Worm (Caenorhabditis elegans): Measurements from ENCODE around the gene zig-6.

The zig-6 gene

DNA sequence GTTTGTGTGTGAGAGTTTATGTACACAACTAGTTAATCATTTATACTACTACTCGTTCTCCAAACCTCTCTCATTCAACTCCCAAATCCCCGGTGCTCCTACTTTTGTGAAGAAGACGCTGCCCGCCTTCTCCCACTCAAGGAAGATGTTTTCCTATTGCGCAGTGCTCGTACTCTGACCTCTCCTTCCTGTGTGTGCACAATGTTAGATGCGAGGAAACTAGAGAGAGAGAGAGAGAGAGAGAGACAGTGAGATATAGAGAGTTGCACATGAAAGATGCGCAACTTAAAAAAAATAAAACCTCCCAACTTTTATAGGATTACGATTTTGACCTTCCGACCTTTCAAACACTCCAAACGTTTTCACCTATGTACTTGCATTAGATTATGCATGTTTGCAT is 21.6 kb upstream of the zig-6 start:
- TF ChIP-seq jun-1 (tag; optimal IDR thresholded peaks at IDR 0.05) (no peak), snpc-4 (tag; optimal IDR thresholded peaks at IDR 0.05) (no peak), unc-30 (tag; optimal IDR thresholded peaks at IDR 0.05) (no peak), hlh-17 (GFP tag; optimal IDR thresholded peaks at IDR 0.05; ENCODE audit: borderline replicate concordance) (no peak), elt-3 (tag; optimal IDR thresholded peaks at IDR 0.05) (no peak), alr-1 (tag; optimal IDR thresholded peaks at IDR 0.05; ENCODE audit: borderline replicate concordance) (no peak), nhr-71 (tag; optimal IDR thresholded peaks at IDR 0.05) (peak; percentile 53), nhr-11 (tag; optimal IDR thresholded peaks at IDR 0.05) (no peak), lin-15B (tag; optimal IDR thresholded peaks at IDR 0.05) (no peak), unc-62 (GFP tag; optimal IDR thresholded peaks at IDR 0.05) (no peak), nhr-19 (GFP tag; conservative IDR thresholded peaks at IDR 0.05) (peak; percentile 36), lsy-2 (tag; optimal IDR thresholded peaks at IDR 0.05) (peak; percentile 16 to 31), tbx-2 (tag; optimal IDR thresholded peaks at IDR 0.05) (peak; percentile 53), ama-1 (optimal IDR thresholded peaks at IDR 0.05) (no peak), lin-35 (GFP tag; optimal IDR thresholded peaks at IDR 0.05) (peak in 1 of 2 experiments; percentile 0), C34B4.2 (tag; optimal IDR thresholded peaks at IDR 0.05) (no peak), zag-1 (tag; optimal IDR thresholded peaks at IDR 0.05) (no peak), Y116A8C.19 (tag; optimal IDR thresholded peaks at IDR 0.05; ENCODE audit: borderline replicate concordance) (no peak), nhr-76 (tag; optimal IDR thresholded peaks at IDR 0.05) (no peak), mab-9 (GFP tag; IDR thresholded peaks at IDR 0.05) (no peak), pag-3 (tag; optimal IDR thresholded peaks at IDR 0.05; ENCODE audit: borderline replicate concordance, insufficient read depth) (no peak), irx-1 (tag; optimal IDR thresholded peaks at IDR 0.05) (no peak), isw-1 (GFP tag; IDR thresholded peaks at IDR 0.05) (no peak), pqm-1 (tag; optimal IDR thresholded peaks at IDR 0.05) (no peak), efl-1 (optimal IDR thresholded peaks at IDR 0.05) (no peak), efl-1 (GFP tag; optimal IDR thresholded peaks at IDR 0.05 in 1 of 2) (no peak), nhr-85 (tag) (no peak), efl-3 (GFP tag; optimal IDR thresholded peaks at IDR 0.05) (no peak), nhr-90 (tag; optimal IDR thresholded peaks at IDR 0.05; ENCODE audit: poor library complexity) (no peak), egl-13 (tag; optimal IDR thresholded peaks at IDR 0.05) (no peak), nhr-84 (tag; optimal IDR thresholded peaks at IDR 0.05) (no peak), F16B12.6 (tag; optimal IDR thresholded peaks at IDR 0.05) (no peak), ceh-8 (GFP tag; optimal IDR thresholded peaks at IDR 0.05) (no peak), C16A3.4 (tag; optimal IDR thresholded peaks at IDR 0.05) (no peak), aha-1 (tag; optimal IDR thresholded peaks at IDR 0.05) (no peak), ceh-63 (GFP tag; optimal IDR thresholded peaks at IDR 0.05) (no peak), fkh-10 (GFP tag; optimal IDR thresholded peaks at IDR 0.05) (peak; percentile 80), dpl-1 (GFP tag; optimal IDR thresholded peaks at IDR 0.05) (no peak), unc-86 (tag; optimal IDR thresholded peaks at IDR 0.05) (peak; percentile 6), hlh-4 (tag; optimal IDR thresholded peaks at IDR 0.05) (no peak), fkh-8 (tag; optimal IDR thresholded peaks at IDR 0.05) (peak; percentile 2), aly-2 (tag; optimal IDR thresholded peaks at IDR 0.05) (no peak), fkh-4 (tag; optimal IDR thresholded peaks at IDR 0.05; ENCODE audit: borderline replicate concordance) (no peak), ztf-4 (tag; optimal IDR thresholded peaks at IDR 0.05) (no peak), lin-13 (GFP tag; optimal IDR thresholded peaks at IDR 0.05) (no peak), blmp-1 (tag; optimal IDR thresholded peaks at IDR 0.05) (no peak), sptf-1 (tag; optimal IDR thresholded peaks at IDR 0.05) (no peak), grh-1 (GFP tag; IDR thresholded peaks at IDR 0.05) (no peak), snu-23 (GFP tag; optimal IDR thresholded peaks at IDR 0.05) (no peak), ces-1 (GFP tag; optimal IDR thresholded peaks at IDR 0.05) (no peak), nhr-77 (tag; optimal IDR thresholded peaks at IDR 0.05) (peak; percentile 17), swsn-7 (tag; optimal IDR thresholded peaks at IDR 0.05) (peak; percentile 45), nhr-20 (tag; optimal IDR thresholded peaks at IDR 0.05) (no peak), egl-27 (tag; optimal IDR thresholded peaks at IDR 0.05) (no peak), hpl-2 (GFP tag; optimal IDR thresholded peaks at IDR 0.05) (no peak)

Measured in whole organism, L1 larva.